Worm (Caenorhabditis elegans): ENCODE data around the gene lron-12.
A peak's percentile ranks its signal among the peaks of the same experiment; 100 is the strongest.

lron-12 gene

DNA sequence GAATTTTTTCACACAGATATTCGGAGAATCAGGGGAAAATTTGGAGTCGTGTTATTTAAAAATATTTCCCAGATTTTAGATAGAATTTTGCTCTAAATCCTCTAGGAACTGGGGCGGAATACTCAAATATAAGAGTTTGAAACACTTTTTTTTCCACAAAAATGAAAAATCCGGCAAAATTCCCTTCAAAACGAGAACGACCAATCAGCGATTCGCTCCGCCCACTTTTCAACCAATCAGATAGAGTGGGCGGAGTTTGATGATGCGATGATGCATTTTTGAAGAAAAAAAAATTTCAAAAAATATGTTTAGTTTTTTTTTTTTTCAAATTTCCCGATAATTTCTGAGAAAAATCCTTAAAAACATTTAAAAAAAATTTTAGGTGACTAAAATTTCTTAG lies 46.1 kb upstream of the lron-12 start:
- TF ChIP-seq nfyb-1 (GFP tag; IDR thresholded peaks at IDR 0.05) (peak; percentile 51; the same call in 1 of the 2 replicates), cebp-2 (GFP tag; IDR thresholded peaks at IDR 0.05) (no peak), lag-1 (GFP tag; IDR thresholded peaks at IDR 0.05) (no peak)

ce11 chrIII:12160929-12161328 lies 42.6 kb upstream of the lron-12 start:
- 0 out of 2 replicates have a peak, but pooled peaks have one; percentile 54 for TF ChIP-seq nfya-2 (GFP tag; IDR thresholded peaks at IDR 0.05)
- no peak for TF ChIP-seq B0336.3 (GFP tag; IDR thresholded peaks at IDR 0.05)
- TF ChIP-seq athp-1 (tag; optimal IDR thresholded peaks at IDR 0.05), result no peak
- 0 out of 2 replicates have a peak, but pooled peaks have one; percentile 21 for TF ChIP-seq nfyb-1 (GFP tag; IDR thresholded peaks at IDR 0.05)
- TF ChIP-seq xnd-1 (tag; optimal IDR thresholded peaks at IDR 0.05), result no peak
- 0 out of 2 replicates have a peak, but pooled peaks have one; percentile 40 for TF ChIP-seq zfh-2 (GFP tag; conservative IDR thresholded peaks at IDR 0.05)
- TF ChIP-seq Y95B8A.8 (GFP tag; IDR thresholded peaks at IDR 0.05), result 0 out of 2 replicates have a peak, but pooled peaks have one; percentile 26

- TF ChIP-seq F52B5.7 (tag; optimal IDR thresholded peaks at IDR 0.05) (no peak), unc-62 (GFP tag; optimal IDR thresholded peaks at IDR 0.05) (no peak), lin-54 (GFP tag; optimal IDR thresholded peaks at IDR 0.05) (no peak), nhr-179 (tag; optimal IDR thresholded peaks at IDR 0.05) (no peak), ets-4 (GFP tag; optimal IDR thresholded peaks at IDR 0.05) (no peak), athp-1 (tag; optimal IDR thresholded peaks at IDR 0.05) (no peak), madf-6 (GFP tag; IDR thresholded peaks at IDR 0.05) (peak; percentile 67; the same call in 1 of the 2 replicates), mcd-1 (GFP tag; IDR thresholded peaks at IDR 0.05) (no peak), nfya-2 (GFP tag; IDR thresholded peaks at IDR 0.05) (no peak), xnd-1 (tag; optimal IDR thresholded peaks at IDR 0.05) (peak; percentile 23), ceh-100 (GFP tag; IDR thresholded peaks at IDR 0.05) (no peak), Y95B8A.8 (GFP tag; IDR thresholded peaks at IDR 0.05) (no peak), efl-1 (GFP tag; optimal IDR thresholded peaks at IDR 0.05) (peak; percentile 25), B0336.3 (GFP tag; IDR thresholded peaks at IDR 0.05) (peak; percentile 26; the same call in 1 of the 2 replicates), ceh-40 (GFP tag; IDR thresholded peaks at IDR 0.05) (no peak), madf-8 (GFP tag; conservative IDR thresholded peaks at IDR 0.05) (0 out of 2 replicates have a peak, but pooled peaks have one; percentile 17), lsy-27 (tag; optimal IDR thresholded peaks at IDR 0.05; ENCODE audit: borderline replicate concordance, insufficient read depth) (no peak), lin-26 (GFP tag; IDR thresholded peaks at IDR 0.05) (no peak), bed-2 (GFP tag; IDR thresholded peaks at IDR 0.05) (no peak), tbx-9 (tag; optimal IDR thresholded peaks at IDR 0.05; ENCODE audit: borderline replicate concordance) (no peak), T26A5.8 (tag; optimal IDR thresholded peaks at IDR 0.05) (no peak), sdz-38 (tag; optimal IDR thresholded peaks at IDR 0.05) (no peak), pbrm-1 (GFP tag; IDR thresholded peaks at IDR 0.05) (no peak), bed-1 (GFP tag; IDR thresholded peaks at IDR 0.05) (no peak), C06A6.2 (GFP tag; conservative IDR thresholded peaks at IDR 0.05) (no peak), nhr-120 (GFP tag; IDR thresholded peaks at IDR 0.05) (no peak)
Measured at ce11 chrIII:12160458-12160857, 42.2 kb upstream of the lron-12 start, which contains the start of gene Y75B8A.8. Gene Y75B8A.8, plus strand, starts transcription at chrIII:12160758.

DNA sequence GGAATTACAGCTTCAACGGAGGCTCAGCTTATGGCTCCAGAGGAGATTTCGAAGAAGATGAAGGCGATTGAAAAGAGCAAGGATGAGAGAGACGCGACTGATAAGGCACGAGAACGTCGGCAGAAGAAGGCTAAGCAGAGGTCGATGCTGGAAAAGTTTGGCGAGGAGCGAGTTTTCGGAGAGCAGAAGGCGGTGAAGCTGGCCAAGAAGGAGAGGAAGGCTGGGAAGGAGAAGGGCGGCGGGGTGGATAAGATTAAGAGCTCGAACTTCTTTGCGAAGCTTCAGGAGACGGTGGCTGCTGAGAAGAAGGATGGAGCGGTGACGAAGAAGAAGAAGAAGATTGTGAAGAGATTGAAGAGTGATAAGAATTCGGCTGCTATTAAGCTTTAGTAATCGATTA lies 40.9 kb upstream of the lron-12 start:
- TF ChIP-seq ztf-3 (GFP tag; optimal IDR thresholded peaks at IDR 0.05) (no peak), somi-1 (GFP tag; optimal IDR thresholded peaks at IDR 0.05) (no peak), sdz-38 (tag; optimal IDR thresholded peaks at IDR 0.05) (no peak), nhr-27 (tag; optimal IDR thresholded peaks at IDR 0.05) (no peak), F10E7.11 (tag; optimal IDR thresholded peaks at IDR 0.05) (no peak), B0336.3 (GFP tag; IDR thresholded peaks at IDR 0.05) (no peak), F39B2.1 (GFP tag; IDR thresholded peaks at IDR 0.05) (no peak), nhr-90 (tag; optimal IDR thresholded peaks at IDR 0.05) (no peak), nfya-1 (tag; optimal IDR thresholded peaks at IDR 0.05; ENCODE audit: borderline replicate concordance, insufficient read depth) (no peak), egrh-3 (GFP tag; IDR thresholded peaks at IDR 0.05) (peak; percentile 67; the same call in 1 of the 2 replicates), zfh-2 (GFP tag; conservative IDR thresholded peaks at IDR 0.05) (peak; percentile 72)

Data from whole organism, young adult.